Worm (Caenorhabditis elegans) whole organism, midembryonic: ENCODE data around the gene F21H7.12.

Experiments
- T22C8.4 ChIP-seq: fragments of 200-800 bp; sonication (Bioruptor generic); IDR thresholded peaks from 2 replicates; pipeline ENCODE4 v1.3.6; 2022; ENCODE audit warnings: missing genetic modification characterization, missing compliant biosample characterization
- cog-1 ChIP-seq: sonication (generic microtip); optimal IDR thresholded peaks from 2 replicates; lab custom pipeline; 2016; ENCODE audit warnings: missing genetic modification characterization, missing compliant biosample characterization
- klf-2 ChIP-seq: fragments of 200-800 bp; sonication (Bioruptor generic); conservative IDR thresholded peaks from 2 replicates; pipeline ENCODE4 v1.3.6; 2022; ENCODE audit warnings: missing genetic modification reagents, missing genetic modification characterization, missing compliant biosample characterization
- tab-1 ChIP-seq: fragments of 200-800 bp; sonication (Bioruptor generic); IDR thresholded peaks from 2 replicates; pipeline ENCODE4 v1.3.6; 2022; ENCODE audit warnings: missing genetic modification characterization, missing compliant biosample characterization

DNA sequence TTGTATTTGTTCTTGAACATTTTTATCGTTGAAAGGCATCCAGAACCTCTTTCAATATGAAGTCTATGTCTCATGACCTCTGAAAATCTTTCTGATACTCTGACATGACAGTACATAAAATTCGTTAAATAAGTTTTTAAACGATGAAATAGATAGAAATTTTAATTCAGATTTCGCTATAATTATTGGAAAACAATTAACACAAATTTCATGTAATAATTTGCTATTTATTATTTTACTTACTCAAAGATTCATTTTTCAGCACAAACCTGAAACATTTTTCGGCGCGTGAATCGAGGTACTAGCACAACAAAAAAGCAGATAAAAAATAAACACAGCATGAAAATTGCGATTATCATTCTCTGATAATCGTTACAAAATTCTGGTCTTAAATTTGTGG, 36.5 kb downstream of the F21H7.12 start, which contains the start of gene T13F3.4:
- TF ChIP-seq cog-1 (tag; lab: Kevin White, UChicago) (no peak), T22C8.4 (GFP tag; lab: Robert Waterston, UW) (no peak), tab-1 (GFP tag; lab: Robert Waterston, UW) (no peak), klf-2 (GFP tag; lab: Robert Waterston, UW) (no peak)
